Worm (Caenorhabditis elegans) whole organism, early embryonic: ENCODE measurements around the gene T28A8.8.

Experiments
- ama-1 ChIP-seq: fragments of 150-350 bp; optimal IDR thresholded peaks from 2 replicates; lab custom pipeline; 2014
- flt-1 ChIP-seq: fragments of 200-800 bp; sonication (Bioruptor generic); IDR thresholded peaks from 2 replicates; pipeline ENCODE4 v1.3.6; 2022; ENCODE audit warnings: missing genetic modification characterization, missing compliant biosample characterization
- hmg-4 ChIP-seq: fragments of 200-800 bp; sonication (Bioruptor generic); optimal IDR thresholded peaks from 2 replicates; lab custom pipeline; 2018; ENCODE audit warnings: mild to moderate bottlenecking, missing genetic modification characterization, missing compliant biosample characterization
- tbx-37 ChIP-seq: fragments of 200-800 bp; sonication (Bioruptor generic); conservative IDR thresholded peaks from 2 replicates; pipeline ENCODE4 v1.3.6; 2022; ENCODE audit warnings: missing genetic modification reagents, missing genetic modification characterization, missing compliant biosample characterization
- tra-4 ChIP-seq: sonication (generic microtip); optimal IDR thresholded peaks from 2 replicates; lab custom pipeline; 2017; ENCODE audit warnings: missing genetic modification characterization, missing compliant biosample characterization

DNA sequence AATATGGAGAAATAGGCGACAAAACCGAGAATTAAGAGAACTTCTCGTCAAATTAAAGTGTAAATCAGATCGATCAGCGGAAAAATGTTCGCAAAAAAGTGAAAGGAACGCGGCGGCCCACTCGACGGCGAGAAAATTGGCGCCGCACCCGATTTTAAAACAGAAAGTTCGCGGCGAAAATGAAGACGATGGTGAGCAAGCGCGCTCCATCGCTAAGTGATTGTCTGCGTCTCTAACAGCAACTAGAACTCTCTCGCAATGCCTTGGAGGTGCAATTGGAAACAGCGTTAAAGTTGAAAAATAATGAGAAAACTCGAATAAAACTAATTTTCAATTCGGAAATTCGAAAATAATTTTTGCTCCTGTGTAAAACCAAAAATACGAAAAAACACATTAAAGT is 27.4 kb downstream of the T28A8.8 start:
- TF ChIP-seq tbx-37 (GFP tag; lab: Robert Waterston, UW) (no peak), tra-4 (tag; lab: Kevin White, UChicago) (no peak), flt-1 (no peak), ama-1 (lab: Kevin White, UChicago) (no peak), hmg-4 (GFP tag; lab: Kevin White, UChicago) (no peak)
